Worm (Caenorhabditis elegans) whole organism, late embryonic: ENCODE data around the gene rsr-2.

Source experiments
- C08G9.2 ChIP-seq: sonication (generic microtip); optimal IDR thresholded peaks from 2 replicates; lab custom pipeline; 2016; ENCODE audit warnings: mild to moderate bottlenecking, missing genetic modification characterization, moderate library complexity, missing compliant biosample characterization
- ama-1 ChIP-seq: fragments of 150-350 bp; optimal IDR thresholded peaks from 2 replicates; lab custom pipeline; 2014
- ceh-14 ChIP-seq: sonication (generic microtip); optimal IDR thresholded peaks from 2 replicates; lab custom pipeline; 2016; ENCODE audit warnings: missing genotype, missing genetic modification characterization, missing compliant biosample characterization
- ceh-2 ChIP-seq: sonication (generic microtip); optimal IDR thresholded peaks from 2 replicates; lab custom pipeline; 2016; ENCODE audit warnings: missing genotype, missing genetic modification characterization, missing compliant biosample characterization
- ceh-22 ChIP-seq: sonication (generic microtip); optimal IDR thresholded peaks from 2 replicates; lab custom pipeline; 2017; ENCODE audit warnings: missing biosample characterization, missing genetic modification characterization
- ceh-24 ChIP-seq: sonication (generic microtip); optimal IDR thresholded peaks from 2 replicates; lab custom pipeline; 2016; ENCODE audit warnings: mild to moderate bottlenecking, missing genetic modification characterization, missing compliant biosample characterization
- ceh-45 ChIP-seq: fragments of 200-800 bp; sonication (Bioruptor generic); IDR thresholded peaks from 2 replicates; pipeline ENCODE4 v1.3.6; 2022; ENCODE audit warnings: missing genetic modification reagents, missing genetic modification characterization, missing compliant biosample characterization
- dmd-4 ChIP-seq: sonication (generic microtip); optimal IDR thresholded peaks from 2 replicates; lab custom pipeline; 2016; ENCODE audit warnings: borderline replicate concordance, missing genetic modification characterization, missing compliant biosample characterization
- dve-1 ChIP-seq: sonication (generic microtip); optimal IDR thresholded peaks from 2 replicates; lab custom pipeline; 2017; ENCODE audit warnings: antibody characterized with exemption, mild to moderate bottlenecking, missing genetic modification characterization, missing compliant biosample characterization
- elt-2 ChIP-seq: sonication (generic microtip); optimal IDR thresholded peaks from 2 replicates; lab custom pipeline; 2016; ENCODE audit warnings: missing genetic modification reagents, missing genetic modification characterization, missing compliant biosample characterization
- eyg-1 ChIP-seq: sonication (generic microtip); optimal IDR thresholded peaks from 2 replicates; lab custom pipeline; 2016; ENCODE audit warnings: missing genotype, missing genetic modification characterization, missing compliant biosample characterization
- fkh-10 ChIP-seq: fragments of 150-350 bp; optimal IDR thresholded peaks from 2 replicates; lab custom pipeline; 2014; ENCODE audit warnings: missing biosample characterization, missing genetic modification reagents, missing genetic modification characterization
- hlh-15 ChIP-seq: sonication (generic microtip); optimal IDR thresholded peaks from 2 replicates; lab custom pipeline; 2016; ENCODE audit warnings: missing genetic modification characterization, missing compliant biosample characterization
- hlh-6 ChIP-seq: sonication (generic microtip); optimal IDR thresholded peaks from 2 replicates; lab custom pipeline; 2016; ENCODE audit warnings: missing genotype, missing genetic modification characterization, missing compliant biosample characterization
- lim-6 ChIP-seq: sonication (generic microtip); optimal IDR thresholded peaks from 2 replicates; lab custom pipeline; 2016; ENCODE audit warnings: missing genetic modification characterization, missing compliant biosample characterization
- madf-2 ChIP-seq: sonication (generic microtip); optimal IDR thresholded peaks from 2 replicates; lab custom pipeline; 2017; ENCODE audit warnings: missing genetic modification characterization, missing compliant biosample characterization
- mec-3 ChIP-seq: sonication (generic microtip); optimal IDR thresholded peaks from 2 replicates; lab custom pipeline; 2016; ENCODE audit warnings: borderline replicate concordance, missing genetic modification characterization, missing compliant biosample characterization
- nfya-1 ChIP-seq: sonication (generic microtip); optimal IDR thresholded peaks from 2 replicates; lab custom pipeline; 2017; ENCODE audit warnings: missing genetic modification characterization, mild to moderate bottlenecking, missing compliant biosample characterization, antibody characterized with exemption, moderate library complexity
- nhr-232 ChIP-seq: sonication (generic microtip); optimal IDR thresholded peaks from 2 replicates; lab custom pipeline; 2016; ENCODE audit warnings: missing genetic modification characterization, missing compliant biosample characterization
- npax-4 ChIP-seq: sonication (generic microtip); optimal IDR thresholded peaks from 2 replicates; lab custom pipeline; 2016; ENCODE audit warnings: missing genetic modification characterization, missing compliant biosample characterization
- pax-1 ChIP-seq: fragments of 150-350 bp; optimal IDR thresholded peaks from 2 replicates; lab custom pipeline; 2014; ENCODE audit warnings: missing biosample characterization, missing genetic modification characterization
- pha-2 ChIP-seq: sonication (generic microtip); optimal IDR thresholded peaks from 2 replicates; lab custom pipeline; 2017; ENCODE audit warnings: mild to moderate bottlenecking, missing genetic modification characterization, missing compliant biosample characterization
- pha-4 ChIP-seq: fragments of 150-350 bp; optimal IDR thresholded peaks from 2 replicates; lab custom pipeline; 2018; ENCODE audit warnings: missing biosample characterization, missing genetic modification reagents, missing genetic modification characterization
- pros-1 ChIP-seq: fragments of 150-350 bp; optimal IDR thresholded peaks from 2 replicates; lab custom pipeline; 2014; ENCODE audit warnings: missing biosample characterization, missing genetic modification reagents, missing genetic modification characterization
- ref-2 ChIP-seq: sonication (generic microtip); optimal IDR thresholded peaks from 2 replicates; lab custom pipeline; 2016; ENCODE audit warnings: missing genetic modification characterization, missing compliant biosample characterization
- rnt-1 ChIP-seq: sonication (generic microtip); optimal IDR thresholded peaks from 2 replicates; lab custom pipeline; 2016; ENCODE audit warnings: missing genetic modification characterization, missing compliant biosample characterization
- sox-2 ChIP-seq: fragments of 200-800 bp; sonication (Bioruptor generic); IDR thresholded peaks from 2 replicates; pipeline ENCODE4 v1.3.6; 2022; ENCODE audit warnings: missing genetic modification reagents, missing genetic modification characterization, missing compliant biosample characterization
- sox-4 ChIP-seq: sonication (generic microtip); optimal IDR thresholded peaks from 2 replicates; lab custom pipeline; 2017; ENCODE audit warnings: mild to moderate bottlenecking, missing genetic modification characterization, inconsistent platforms, missing compliant biosample characterization
- tbx-2 ChIP-seq: sonication (generic microtip); optimal IDR thresholded peaks from 2 replicates; lab custom pipeline; 2016; ENCODE audit warnings: missing genetic modification characterization, missing compliant biosample characterization
- unc-42 ChIP-seq: sonication (generic microtip); optimal IDR thresholded peaks from 2 replicates; lab custom pipeline; 2016; ENCODE audit warnings: missing genotype, missing genetic modification characterization, missing compliant biosample characterization
- unc-55 ChIP-seq: sonication (generic microtip); optimal IDR thresholded peaks from 2 replicates; lab custom pipeline; 2017; ENCODE audit warnings: missing biosample characterization, missing genetic modification reagents, missing genetic modification characterization
- unc-86 ChIP-seq: sonication (generic microtip); optimal IDR thresholded peaks from 2 replicates; lab custom pipeline; 2016; ENCODE audit warnings: missing genetic modification characterization, missing compliant biosample characterization
- zip-5 ChIP-seq: sonication (generic microtip); optimal IDR thresholded peaks from 2 replicates; lab custom pipeline; 2016; ENCODE audit warnings: missing genetic modification characterization, missing compliant biosample characterization
- ztf-16 ChIP-seq: sonication (generic microtip); optimal IDR thresholded peaks from 2 replicates; lab custom pipeline; 2017; ENCODE audit warnings: missing genetic modification characterization, missing compliant biosample characterization

Gene rsr-2

ce11 chrII:12262567-12262966, 37.4 kb downstream of the rsr-2 start:
- TF ChIP-seq npax-4 (tag; lab: Kevin White, UChicago) (no peak), hlh-15 (no peak), eyg-1 (tag; lab: Kevin White, UChicago) (no peak), rnt-1 (tag; lab: Kevin White, UChicago) (peak; percentile 38), ceh-24 (tag; lab: Kevin White, UChicago) (no peak), pax-1 (tag; lab: Kevin White, UChicago) (peak; percentile 20), lim-6 (tag; lab: Kevin White, UChicago) (no peak), unc-55 (GFP tag; lab: Kevin White, UChicago) (peak; percentile 31), ref-2 (tag; lab: Kevin White, UChicago) (peak; percentile 3), mec-3 (tag; lab: Kevin White, UChicago) (no peak), sox-2 (GFP tag; lab: Robert Waterston, UW) (no peak), tbx-2 (tag; lab: Kevin White, UChicago) (peak; percentile 14), ama-1 (lab: Kevin White, UChicago) (no peak), nfya-1 (tag; lab: Kevin White, UChicago) (no peak), ztf-16 (tag; lab: Kevin White, UChicago) (no peak), ceh-45 (no peak), unc-86 (tag; lab: Kevin White, UChicago) (no peak), dmd-4 (tag; lab: Kevin White, UChicago) (no peak)
- TF ChIP-seq, all 69 proteins: peak for 5

- TF ChIP-seq unc-55 (GFP tag; lab: Kevin White, UChicago) = peak; percentile 29
- no peak for TF ChIP-seq nhr-232
- TF ChIP-seq, all 69 proteins: peak for 1
Measured at ce11 chrII:12263971-12264554, 38.9 kb downstream of the rsr-2 start, which contains the start of gene faxc-1. Gene faxc-1, plus strand, starts transcription at chrII:12264192.

ce11 chrII:12264847-12265246, 39.7 kb downstream of the rsr-2 start:
- TF ChIP-seq ceh-14 (tag; lab: Kevin White, UChicago) (no peak), ceh-2 (tag; lab: Kevin White, UChicago) (no peak), fkh-10 (GFP tag; lab: Kevin White, UChicago) (no peak), C08G9.2 (tag; lab: Kevin White, UChicago) (no peak), pha-2 (tag; lab: Kevin White, UChicago) (no peak), mec-3 (tag; lab: Kevin White, UChicago) (no peak), pros-1 (tag; lab: Kevin White, UChicago) (no peak)

- TF ChIP-seq ceh-22 (no peak), pha-4 (tag; lab: Kevin White, UChicago) (no peak), nfya-1 (tag; lab: Kevin White, UChicago) (no peak), hlh-6 (tag; lab: Kevin White, UChicago) (no peak), madf-2 (no peak), ceh-45 (no peak), sox-4 (tag; lab: Kevin White, UChicago) (no peak), tbx-2 (tag; lab: Kevin White, UChicago) (no peak), ceh-14 (tag; lab: Kevin White, UChicago) (no peak), hlh-15 (no peak), unc-42 (tag; lab: Kevin White, UChicago) (no peak), zip-5 (no peak), C08G9.2 (tag; lab: Kevin White, UChicago) (no peak), unc-86 (tag; lab: Kevin White, UChicago) (no peak), elt-2 (tag; lab: Kevin White, UChicago) (no peak), dve-1 (tag; lab: Kevin White, UChicago) (no peak), ceh-2 (tag; lab: Kevin White, UChicago) (no peak)
Measured at ce11 chrII:12266145-12266544, 41.0 kb downstream of the rsr-2 start, which contains the start of gene tric-1B.1. Gene tric-1B.1, minus strand, starts transcription at chrII:12266245.
